Fruit fly (Drosophila melanogaster) whole organism, embryonic: ENCODE measurements around the gene RfC3.

ENCODE experiments used
- Asciz ChIP-seq: fragments of 200-800 bp; sonication (Bioruptor generic); optimal IDR thresholded peaks from 2 replicates; lab custom pipeline; 2017; ENCODE audit warnings: missing biosample characterization, mild to moderate bottlenecking, missing genetic modification characterization, missing genetic modification reagents
- Atf-2 ChIP-seq: fragments of 200-800 bp; sonication (Bioruptor generic); optimal IDR thresholded peaks from 2 replicates; lab custom pipeline; 2016; ENCODE audit warnings: missing biosample characterization, missing genetic modification characterization
- Atf3 ChIP-seq: fragments of 200-800 bp; sonication (Bioruptor generic); optimal IDR thresholded peaks from 3 replicates; lab custom pipeline; 2016; ENCODE audit warnings: missing biosample characterization, missing genetic modification characterization
- CG10321 ChIP-seq: fragments of 200-800 bp; sonication (Bioruptor generic); IDR thresholded peaks from 2 replicates; pipeline ENCODE4 v1.3.6; 2022; ENCODE audit warnings: missing biosample characterization, missing genetic modification characterization
- CG2120 ChIP-seq: fragments of 200-800 bp; sonication (Bioruptor generic); optimal IDR thresholded peaks from 3 replicates; lab custom pipeline; 2016; ENCODE audit warnings: missing biosample characterization, missing genetic modification characterization
- CG2129 ChIP-seq: fragments of 200-800 bp; sonication (Bioruptor generic); IDR thresholded peaks from 2 replicates; pipeline ENCODE4 v1.3.6; 2022; ENCODE audit warnings: missing biosample characterization, missing genetic modification characterization; ENCODE audit not compliant: partially characterized antibody
- CG31388 ChIP-seq: fragments of 200-800 bp; sonication (Bioruptor generic); optimal IDR thresholded peaks from 2 replicates; lab custom pipeline; 2016; ENCODE audit warnings: missing biosample characterization, missing genetic modification characterization
- CG4360 ChIP-seq: fragments of 200-800 bp; sonication (Bioruptor generic); IDR thresholded peaks from 2 replicates; pipeline ENCODE4 v1.3.6; 2022; ENCODE audit warnings: missing biosample characterization, missing genetic modification characterization
- CG4854 ChIP-seq: fragments of 200-800 bp; sonication (Bioruptor generic); optimal IDR thresholded peaks from 2 replicates; lab custom pipeline; 2016; ENCODE audit warnings: missing biosample characterization, missing genetic modification characterization, inconsistent platforms
- CG5953 ChIP-seq: fragments of 200-800 bp; sonication (Bioruptor generic); IDR thresholded peaks from 2 replicates; pipeline ENCODE4 v1.3.6; 2022; ENCODE audit warnings: missing biosample characterization, missing genetic modification characterization
- CG7556 ChIP-seq: fragments of 200-800 bp; sonication (Bioruptor generic); optimal IDR thresholded peaks from 2 replicates; lab custom pipeline; 2017; ENCODE audit warnings: missing biosample characterization, mild to moderate bottlenecking, missing genetic modification characterization
- CG8290 ChIP-seq, 3 experiments: fragments of 200-800 bp; sonication (Bioruptor generic); optimal IDR thresholded peaks; 2 replicates each; lab custom pipeline; 2016 to 2019; ENCODE audit warnings: missing biosample characterization in 3 of 3, missing genetic modification characterization in 3 of 3, mild to moderate bottlenecking in 2 of 3, moderate library complexity in 1 of 3
- CG9215 ChIP-seq: fragments of 200-800 bp; sonication (Bioruptor generic); IDR thresholded peaks from 2 replicates; pipeline ENCODE4 v1.3.6; 2022; ENCODE audit warnings: missing biosample characterization, missing genetic modification characterization
- CrebB ChIP-seq: fragments of 200-800 bp; sonication (Bioruptor generic); optimal IDR thresholded peaks from 3 replicates; lab custom pipeline; 2018; ENCODE audit warnings: missing biosample characterization, mild to moderate bottlenecking, missing genetic modification characterization
- D ChIP-seq, 2 experiments: fragments of 200-800 bp in 1 of 2; fragments of >200 bp in 1 of 2; sonication (Bioruptor generic) in 1 of 2; optimal IDR thresholded peaks; 2 replicates in 1 of 2; 3 replicates in 1 of 2; lab custom pipeline; 2017; ENCODE audit warnings: mild to moderate bottlenecking in 1 of 2, missing biosample characterization in 1 of 2, missing genetic modification characterization in 1 of 2, missing genetic modification reagents in 1 of 2
- E2f1 ChIP-seq: fragments of 200-800 bp; sonication (Bioruptor generic); IDR thresholded peaks from 2 replicates; pipeline ENCODE4 v1.3.6; 2022; ENCODE audit warnings: missing biosample characterization, missing genetic modification characterization
- ERR ChIP-seq: fragments of 200-800 bp; sonication (Bioruptor generic); optimal IDR thresholded peaks from 2 replicates; lab custom pipeline; 2016; ENCODE audit warnings: missing biosample characterization, missing genetic modification characterization
- GATAe ChIP-seq: fragments of 200-800 bp; sonication (Bioruptor generic); conservative IDR thresholded peaks from 2 replicates; pipeline ENCODE4 v1.3.6; 2022; ENCODE audit warnings: missing biosample characterization, missing genetic modification characterization
- Hr39 ChIP-seq: fragments of >200 bp; optimal IDR thresholded peaks from 2 replicates; lab custom pipeline; 2017
- Hr78 ChIP-seq, 2 experiments: fragments of 200-800 bp in 1 of 2; fragments of >200 bp in 1 of 2; sonication (Bioruptor generic) in 1 of 2; optimal IDR thresholded peaks; 2 replicates each; lab custom pipeline; 2017 to 2019; ENCODE audit warnings: missing biosample characterization in 2 of 2, missing genetic modification characterization in 2 of 2, mild to moderate bottlenecking in 1 of 2, moderate library complexity in 1 of 2
- MTF-1 ChIP-seq: fragments of 200-800 bp; sonication (Bioruptor generic); optimal IDR thresholded peaks from 2 replicates; lab custom pipeline; 2018; ENCODE audit warnings: missing biosample characterization, mild to moderate bottlenecking, missing genetic modification characterization, borderline replicate concordance
- Meics ChIP-seq: fragments of 200-800 bp; sonication (Bioruptor generic); optimal IDR thresholded peaks from 2 replicates; lab custom pipeline; 2017; ENCODE audit warnings: missing biosample characterization, mild to moderate bottlenecking, missing genetic modification characterization
- Mrtf ChIP-seq: fragments of 200-800 bp; sonication (Bioruptor generic); IDR thresholded peaks from 3 replicates; pipeline ENCODE4 v1.3.6; 2022; ENCODE audit warnings: missing biosample characterization, missing genetic modification characterization
- NK7.1 ChIP-seq: fragments of 200-800 bp; sonication (Bioruptor generic); optimal IDR thresholded peaks from 3 replicates; lab custom pipeline; 2016; ENCODE audit warnings: missing biosample characterization, missing genetic modification characterization
- Neu2 ChIP-seq: fragments of 200-800 bp; sonication (Bioruptor generic); optimal IDR thresholded peaks from 3 replicates; lab custom pipeline; 2016; ENCODE audit warnings: missing biosample characterization, missing genetic modification characterization, borderline replicate concordance
- Sry-δ ChIP-seq: fragments of 200-800 bp; sonication (Bioruptor generic); optimal IDR thresholded peaks from 2 replicates; lab custom pipeline; 2016; ENCODE audit warnings: missing biosample characterization, missing genetic modification characterization
- ac ChIP-seq: fragments of 200-800 bp; sonication (Bioruptor generic); optimal IDR thresholded peaks from 3 replicates; lab custom pipeline; 2017; ENCODE audit warnings: missing biosample characterization, mild to moderate bottlenecking, missing genetic modification characterization
- az2 ChIP-seq: fragments of 200-800 bp; sonication (Bioruptor generic); optimal IDR thresholded peaks from 3 replicates; lab custom pipeline; 2016; ENCODE audit warnings: missing biosample characterization, missing genetic modification characterization
- bab2 ChIP-seq: fragments of 200-800 bp; sonication (Bioruptor generic); optimal IDR thresholded peaks from 2 replicates; lab custom pipeline; 2016; ENCODE audit warnings: missing biosample characterization, missing genetic modification characterization
- croc ChIP-seq: fragments of 200-800 bp; sonication (Bioruptor generic); conservative IDR thresholded peaks from 3 replicates; pipeline ENCODE4 v1.3.6; 2022; ENCODE audit warnings: missing biosample characterization, missing genetic modification characterization
- dpn ChIP-seq, 2 experiments: fragments of 200-800 bp; sonication (Bioruptor generic); optimal IDR thresholded peaks; 3 replicates each; lab custom pipeline; 2016; ENCODE audit warnings: missing biosample characterization in 2 of 2, missing genetic modification characterization in 2 of 2
- ems ChIP-seq: fragments of 200-800 bp; sonication (Bioruptor generic); optimal IDR thresholded peaks from 3 replicates; lab custom pipeline; 2016; ENCODE audit warnings: missing biosample characterization, missing genetic modification characterization
- esg ChIP-seq: fragments of 200-800 bp; sonication (Bioruptor generic); conservative IDR thresholded peaks from 2 replicates; pipeline ENCODE4 v1.3.6; 2022; ENCODE audit warnings: missing biosample characterization, missing genetic modification characterization
- exex ChIP-seq: fragments of 200-800 bp; sonication (Bioruptor generic); optimal IDR thresholded peaks from 4 replicates; lab custom pipeline; 2018; ENCODE audit warnings: missing biosample characterization, mild to moderate bottlenecking, missing genetic modification characterization, moderate library complexity
- fd3F ChIP-seq: fragments of 200-800 bp; sonication (Bioruptor generic); optimal IDR thresholded peaks from 2 replicates; lab custom pipeline; 2018; ENCODE audit warnings: missing biosample characterization, mild to moderate bottlenecking, missing genetic modification characterization, moderate library complexity
- grau ChIP-seq: fragments of 200-800 bp; optimal IDR thresholded peaks from 3 replicates; lab custom pipeline; 2019; ENCODE audit warnings: missing biosample characterization, mild to moderate bottlenecking, missing genetic modification characterization, moderate library complexity
- gsb-n ChIP-seq: fragments of 200-800 bp; sonication (Bioruptor generic); optimal IDR thresholded peaks from 3 replicates; lab custom pipeline; 2018; ENCODE audit warnings: missing biosample characterization, mild to moderate bottlenecking, missing genetic modification characterization
- hb ChIP-seq: fragments of 200-800 bp; sonication (Bioruptor generic); IDR thresholded peaks from 3 replicates; pipeline ENCODE4 v1.3.6; 2022; ENCODE audit warnings: missing biosample characterization, missing genetic modification characterization; ENCODE audit not compliant: partially characterized antibody
- lilli ChIP-seq: fragments of 200-800 bp; sonication (Bioruptor generic); optimal IDR thresholded peaks from 3 replicates; lab custom pipeline; 2016; ENCODE audit warnings: missing biosample characterization, missing genetic modification characterization
- luna ChIP-seq: fragments of 200-800 bp; sonication (Bioruptor generic); optimal IDR thresholded peaks from 2 replicates; lab custom pipeline; 2016; ENCODE audit warnings: missing biosample characterization, missing genetic modification characterization
- odd ChIP-seq: fragments of 200-800 bp; sonication (Bioruptor generic); optimal IDR thresholded peaks from 2 replicates; lab custom pipeline; 2017; ENCODE audit warnings: missing biosample characterization, mild to moderate bottlenecking, missing genetic modification characterization
- pan ChIP-seq, 4 experiments: fragments of >200 bp in 3 of 4; fragments of 200-800 bp in 1 of 4; sonication (Bioruptor generic) in 1 of 4; optimal IDR thresholded peaks in 3 of 4; IDR thresholded peaks in 1 of 4; 2 replicates each; pipeline versions ENCODE4 v1.3.6 to Lab custom; 2017 to 2022; ENCODE audit warnings: missing biosample characterization in 2 of 4, missing genetic modification characterization in 2 of 4, mixed read lengths in 1 of 4
- salm ChIP-seq: fragments of 200-800 bp; sonication (Bioruptor generic); optimal IDR thresholded peaks from 2 replicates; lab custom pipeline; 2018; ENCODE audit warnings: missing biosample characterization, mild to moderate bottlenecking, missing genetic modification characterization
- sc ChIP-seq, 3 experiments: fragments of >200 bp in 2 of 3; fragments of 200-800 bp in 1 of 3; sonication (Bioruptor generic) in 1 of 3; optimal IDR thresholded peaks; 2 replicates in 2 of 3; 3 replicates in 1 of 3; lab custom pipeline; 2017; ENCODE audit warnings: mild to moderate bottlenecking in 1 of 3, missing biosample characterization in 1 of 3, missing genetic modification characterization in 1 of 3, missing genetic modification reagents in 1 of 3
- sd ChIP-seq: fragments of 200-800 bp; sonication (Bioruptor generic); optimal IDR thresholded peaks from 3 replicates; lab custom pipeline; 2018; ENCODE audit warnings: missing biosample characterization, mild to moderate bottlenecking, missing genetic modification characterization, moderate library complexity
- tin ChIP-seq: fragments of 200-800 bp; sonication (Bioruptor generic); optimal IDR thresholded peaks from 3 replicates; lab custom pipeline; 2016; ENCODE audit warnings: missing biosample characterization, missing genetic modification characterization
- tna ChIP-seq: fragments of 200-800 bp; sonication (Bioruptor generic); IDR thresholded peaks from 2 replicates; pipeline ENCODE4 v1.3.6; 2022; ENCODE audit warnings: missing biosample characterization, missing genetic modification characterization; ENCODE audit not compliant: partially characterized antibody
- trh ChIP-seq: fragments of 200-800 bp; sonication (Bioruptor generic); optimal IDR thresholded peaks from 2 replicates; lab custom pipeline; 2016; ENCODE audit warnings: missing biosample characterization, missing genetic modification characterization
- wek ChIP-seq: fragments of 200-800 bp; sonication (Bioruptor generic); optimal IDR thresholded peaks from 3 replicates; lab custom pipeline; 2018; ENCODE audit warnings: missing biosample characterization, mild to moderate bottlenecking, missing genetic modification characterization, moderate library complexity

Gene RfC3

DNA sequence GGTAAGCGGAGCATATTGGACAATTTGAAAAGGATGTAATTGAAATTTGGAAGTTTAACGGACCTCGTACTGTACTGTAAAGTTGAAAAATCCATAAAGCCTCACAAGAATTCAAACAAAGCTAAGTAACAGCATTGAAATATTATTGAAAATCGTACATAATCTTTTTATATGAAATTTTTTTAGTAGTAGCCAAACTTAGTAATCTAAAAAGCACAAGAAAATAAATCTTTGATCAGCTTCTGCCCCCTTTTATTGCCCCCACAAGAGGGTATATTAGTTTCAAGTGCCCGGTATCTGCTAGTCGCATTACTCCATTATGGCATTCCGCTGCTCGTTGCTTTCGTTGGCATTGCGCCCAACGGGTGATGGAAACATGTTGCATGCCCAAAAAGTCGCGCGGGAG, 47.9 kb downstream of the RfC3 start (continued):
- peak; percentile 63 for TF ChIP-seq tin (GFP tag; lab: Kevin White, UChicago)
- TF ChIP-seq pan (optimal IDR thresholded peaks at IDR 0.05; lab: Kevin White, UChicago) = no peak
- TF ChIP-seq pan (GFP tag; optimal IDR thresholded peaks at IDR 0.05 in 1 of 2, IDR thresholded peaks at IDR 0.05 in 1 of 2) = peak in 1 of 2 experiments; percentile 57
- TF ChIP-seq MTF-1 = no peak
- TF ChIP-seq salm (tag; lab: Kevin White, UChicago) = no peak
- TF ChIP-seq Hr39 = no peak
- TF ChIP-seq Atf3 (GFP tag; lab: Kevin White, UChicago) = peak; percentile 34
- TF ChIP-seq croc (GFP tag; lab: Robert Waterston, UW) = peak; percentile 69
- TF ChIP-seq GATAe (GFP tag; lab: Robert Waterston, UW) = no peak
- no peak for TF ChIP-seq luna
- TF ChIP-seq CG2120 (GFP tag; lab: Kevin White, UChicago) = peak; percentile 27
- peak; percentile 41 for TF ChIP-seq odd (GFP tag; lab: Kevin White, UChicago)
- peak in 1 of 2 experiments; percentile 38 for TF ChIP-seq Hr78 (GFP tag; optimal IDR thresholded peaks at IDR 0.05; lab: Kevin White, UChicago)
- no peak for TF ChIP-seq CrebB (tag; lab: Kevin White, UChicago)
- TF ChIP-seq D (optimal IDR thresholded peaks at IDR 0.05; lab: Kevin White, UChicago) = no peak
- peak; percentile 78 for TF ChIP-seq D (GFP tag; optimal IDR thresholded peaks at IDR 0.05; lab: Kevin White, UChicago)
- TF ChIP-seq CG10321 (GFP tag; lab: Robert Waterston, UW) = no peak
- TF ChIP-seq bab2 (GFP tag; lab: Kevin White, UChicago) = peak; percentile 27
- TF ChIP-seq ac (GFP tag; lab: Kevin White, UChicago) = no peak
- TF ChIP-seq E2f1 = peak; percentile 26; the same call in 1 of the 2 replicates

DNA sequence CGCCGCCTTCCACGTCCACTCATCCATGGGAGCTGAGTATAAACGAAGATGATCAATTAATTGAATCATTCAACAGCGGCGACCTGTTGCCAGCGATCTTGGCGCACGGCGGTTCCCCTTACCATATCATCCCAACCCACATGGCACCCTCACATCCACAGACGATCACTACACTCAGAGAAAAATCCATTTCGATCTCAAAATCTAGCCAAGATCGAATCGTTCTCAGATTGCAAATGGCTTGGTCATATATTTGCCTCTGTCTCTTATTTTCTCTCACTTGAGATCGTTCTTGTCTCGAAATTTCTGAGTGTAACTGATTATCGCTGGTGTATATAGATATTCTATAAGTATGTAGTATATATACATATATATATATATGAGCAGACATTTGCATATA, 49.4 kb downstream of the RfC3 start:
- TF ChIP-seq sd (tag; lab: Kevin White, UChicago) (no peak), gsb-n (tag; lab: Kevin White, UChicago) (peak; percentile 23), CG2129 (GFP tag; lab: Robert Waterston, UW) (no peak), sc (optimal IDR thresholded peaks at IDR 0.05; lab: Kevin White, UChicago) (no peak), sc (GFP tag; optimal IDR thresholded peaks at IDR 0.05; lab: Kevin White, UChicago) (peak; percentile 33), ERR (no peak), CG5953 (no peak), Atf-2 (GFP tag; lab: Kevin White, UChicago) (no peak), Meics (GFP tag; lab: Kevin White, UChicago) (peak; percentile 62), fd3F (GFP tag; lab: Kevin White, UChicago) (peak; percentile 33), CG4360 (GFP tag; lab: Robert Waterston, UW) (no peak), grau (tag; lab: Kevin White, UChicago) (peak; percentile 61), az2 (GFP tag; lab: Kevin White, UChicago) (peak; percentile 55), tna (GFP tag; lab: Robert Waterston, UW) (no peak), CG8290 (GFP tag; optimal IDR thresholded peaks at IDR 0.05; lab: Kevin White, UChicago) (no peak), CG8290 (tag; optimal IDR thresholded peaks at IDR 0.05; lab: Kevin White, UChicago) (peak in 1 of 2 experiments; percentile 84), Asciz (GFP tag; lab: Kevin White, UChicago) (peak; percentile 41), trh (GFP tag; lab: Kevin White, UChicago) (no peak), wek (no peak), CG9215 (GFP tag; lab: Robert Waterston, UW) (no peak; the same call in 1 of the 2 replicates), Mrtf (GFP tag; lab: Robert Waterston, UW) (peak; percentile 70), ems (peak; percentile 36), dpn (GFP tag; optimal IDR thresholded peaks at IDR 0.05; lab: Kevin White, UChicago) (peak; percentile 18 to 71), CG31388 (no peak), esg (GFP tag; lab: Robert Waterston, UW) (peak; percentile 61), CG4854 (GFP tag; lab: Kevin White, UChicago) (no peak), NK7.1 (GFP tag; lab: Kevin White, UChicago) (no peak), Sry-δ (GFP tag; lab: Kevin White, UChicago) (no peak), lilli (GFP tag; lab: Kevin White, UChicago) (peak; percentile 52), CG7556 (GFP tag; lab: Kevin White, UChicago) (peak; percentile 15), Neu2 (no peak), exex (peak; percentile 4), hb (no peak)
